Fruit fly (Drosophila melanogaster) whole organism, prepupa: ENCODE results near the gene Had1.

Source experiments
- CG10631 ChIP-seq: fragments of 200-800 bp; sonication (Bioruptor generic); optimal IDR thresholded peaks from 2 replicates; lab custom pipeline; 2016; ENCODE audit warnings: missing biosample characterization, missing genetic modification characterization
- CG11294 ChIP-seq: fragments of 200-800 bp; sonication (Bioruptor generic); IDR thresholded peaks from 2 replicates; pipeline ENCODE4 v1.3.6; 2022; ENCODE audit warnings: missing biosample characterization, missing genetic modification characterization
- CG11902 ChIP-seq: fragments of 200-800 bp; sonication (Bioruptor generic); optimal IDR thresholded peaks from 3 replicates; lab custom pipeline; 2016; ENCODE audit warnings: missing biosample characterization, missing genetic modification characterization
- CG15336 ChIP-seq: fragments of 200-800 bp; sonication (Bioruptor generic); IDR thresholded peaks from 2 replicates; pipeline ENCODE4 v1.3.6; 2022; ENCODE audit warnings: missing biosample characterization, missing genetic modification characterization
- CG1621 ChIP-seq: fragments of 200-800 bp; sonication (Bioruptor generic); optimal IDR thresholded peaks from 3 replicates; lab custom pipeline; 2018; ENCODE audit warnings: missing biosample characterization, mild to moderate bottlenecking, missing genetic modification characterization
- CG3032 ChIP-seq: fragments of 200-800 bp; optimal IDR thresholded peaks from 2 replicates; lab custom pipeline; 2019; ENCODE audit warnings: missing biosample characterization, mild to moderate bottlenecking, missing genetic modification characterization, moderate library complexity
- CG32006 ChIP-seq: fragments of 200-800 bp; sonication (Bioruptor generic); optimal IDR thresholded peaks from 3 replicates; lab custom pipeline; 2017; ENCODE audit warnings: missing biosample characterization, mild to moderate bottlenecking, missing genetic modification characterization
- CG3919 ChIP-seq: fragments of 200-800 bp; sonication (Bioruptor generic); optimal IDR thresholded peaks from 3 replicates; lab custom pipeline; 2016; ENCODE audit warnings: missing biosample characterization, missing genetic modification characterization
- CG6163 ChIP-seq: fragments of 200-800 bp; sonication (Bioruptor generic); IDR thresholded peaks from 3 replicates; pipeline ENCODE4 v1.3.6; 2022; ENCODE audit warnings: missing biosample characterization, missing genetic modification characterization
- CG6792 ChIP-seq: fragments of 200-800 bp; sonication (Bioruptor generic); optimal IDR thresholded peaks from 3 replicates; lab custom pipeline; 2016; ENCODE audit warnings: missing biosample characterization, missing genetic modification characterization
- CG6808 ChIP-seq: fragments of 200-800 bp; sonication (Bioruptor generic); optimal IDR thresholded peaks from 3 replicates; lab custom pipeline; 2017; ENCODE audit warnings: missing biosample characterization, missing genetic modification characterization, mild to moderate bottlenecking, moderate library complexity, missing genetic modification reagents
- CG6854 ChIP-seq: fragments of 200-800 bp; sonication (Bioruptor generic); optimal IDR thresholded peaks from 2 replicates; lab custom pipeline; 2017; ENCODE audit warnings: missing biosample characterization, mild to moderate bottlenecking, missing genetic modification characterization
- CG8119 ChIP-seq: fragments of 200-800 bp; sonication (Bioruptor generic); IDR thresholded peaks from 3 replicates; pipeline ENCODE4 v1.3.6; 2022; ENCODE audit warnings: missing biosample characterization, missing genetic modification characterization
- CG8319 ChIP-seq: fragments of 200-800 bp; sonication (Bioruptor generic); optimal IDR thresholded peaks from 3 replicates; lab custom pipeline; 2016; ENCODE audit warnings: missing biosample characterization, missing genetic modification characterization
- CG8632 ChIP-seq: fragments of 200-800 bp; sonication (Bioruptor generic); optimal IDR thresholded peaks from 3 replicates; lab custom pipeline; 2016; ENCODE audit warnings: missing biosample characterization, missing genetic modification characterization
- CG9139 ChIP-seq: fragments of 200-800 bp; sonication (Bioruptor generic); optimal IDR thresholded peaks from 3 replicates; lab custom pipeline; 2017; ENCODE audit warnings: missing biosample characterization, mild to moderate bottlenecking, missing genetic modification characterization
- Eip78C ChIP-seq: fragments of 200-800 bp; sonication (Bioruptor generic); peaks from one replicate; lab custom pipeline; 2016; ENCODE audit warnings: missing biosample characterization, missing genetic modification characterization
- Ets21C ChIP-seq: fragments of 200-800 bp; sonication (Bioruptor generic); optimal IDR thresholded peaks from 3 replicates; lab custom pipeline; 2016; ENCODE audit warnings: missing biosample characterization, missing genetic modification characterization
- Ets96B ChIP-seq: fragments of 200-800 bp; optimal IDR thresholded peaks from 2 replicates; lab custom pipeline; 2019; ENCODE audit warnings: missing biosample characterization, mild to moderate bottlenecking, missing genetic modification characterization, moderate library complexity
- Hr38 ChIP-seq: sonication (Bioruptor generic); optimal IDR thresholded peaks from 2 replicates; lab custom pipeline; 2016; ENCODE audit warnings: missing biosample characterization, missing genetic modification characterization
- Hr4 ChIP-seq: fragments of 200-800 bp; sonication (Bioruptor generic); optimal IDR thresholded peaks from 3 replicates; lab custom pipeline; 2016; ENCODE audit warnings: missing biosample characterization, missing genetic modification characterization
- Lpt ChIP-seq: fragments of 200-800 bp; sonication (Bioruptor generic); optimal IDR thresholded peaks from 3 replicates; lab custom pipeline; 2016; ENCODE audit warnings: missing biosample characterization, missing genetic modification characterization
- OdsH ChIP-seq: fragments of 200-800 bp; sonication (Bioruptor generic); optimal IDR thresholded peaks from 3 replicates; lab custom pipeline; 2016; ENCODE audit warnings: missing biosample characterization, missing genetic modification characterization
- Sox14 ChIP-seq: fragments of 200-800 bp; sonication (Bioruptor generic); optimal IDR thresholded peaks from 3 replicates; lab custom pipeline; 2016; ENCODE audit warnings: missing biosample characterization, missing genetic modification characterization
- Sox15 ChIP-seq: fragments of 200-800 bp; sonication (Bioruptor generic); optimal IDR thresholded peaks from 3 replicates; lab custom pipeline; 2016; ENCODE audit warnings: missing biosample characterization, missing genetic modification characterization
- achi ChIP-seq: fragments of 200-800 bp; sonication (Bioruptor generic); optimal IDR thresholded peaks from 3 replicates; lab custom pipeline; 2016; ENCODE audit warnings: missing biosample characterization, missing genetic modification characterization
- cyc ChIP-seq: fragments of 200-800 bp; sonication (Bioruptor generic); optimal IDR thresholded peaks from 3 replicates; lab custom pipeline; 2016; ENCODE audit warnings: missing biosample characterization, missing genetic modification characterization
- dsx ChIP-seq: fragments of 200-800 bp; optimal IDR thresholded peaks from 3 replicates; lab custom pipeline; 2019; ENCODE audit warnings: missing biosample characterization, mild to moderate bottlenecking, missing genetic modification characterization, moderate library complexity; ENCODE audit not compliant: poor library complexity, severe bottlenecking
- eg ChIP-seq: fragments of 200-800 bp; sonication (Bioruptor generic); IDR thresholded peaks from 3 replicates; pipeline ENCODE4 v1.3.6; 2022; ENCODE audit warnings: missing biosample characterization, missing genetic modification characterization
- esn ChIP-seq: fragments of 200-800 bp; sonication (Bioruptor generic); optimal IDR thresholded peaks from 2 replicates; lab custom pipeline; 2016; ENCODE audit warnings: missing biosample characterization, mild to moderate bottlenecking, missing genetic modification characterization, moderate library complexity
- fd85E ChIP-seq: fragments of 200-800 bp; sonication (Bioruptor generic); optimal IDR thresholded peaks from 3 replicates; lab custom pipeline; 2016; ENCODE audit warnings: missing biosample characterization, missing genetic modification characterization
- lz ChIP-seq: fragments of 200-800 bp; sonication (Bioruptor generic); optimal IDR thresholded peaks from 3 replicates; lab custom pipeline; 2016; ENCODE audit warnings: missing biosample characterization, missing genetic modification characterization
- spab ChIP-seq: fragments of 200-800 bp; sonication (Bioruptor generic); optimal IDR thresholded peaks from 2 replicates; lab custom pipeline; 2017; ENCODE audit warnings: missing biosample characterization, mild to moderate bottlenecking, missing genetic modification characterization, missing genetic modification reagents
- ss ChIP-seq, 2 experiments: fragments of 200-800 bp; sonication (Bioruptor generic); optimal IDR thresholded peaks; 2 replicates in 1 of 2; 3 replicates in 1 of 2; lab custom pipeline; 2017 to 2018; ENCODE audit warnings: mild to moderate bottlenecking in 2 of 2, missing biosample characterization in 2 of 2, missing genetic modification characterization in 2 of 2, moderate library complexity in 1 of 2
- svp ChIP-seq: fragments of 200-800 bp; sonication (Bioruptor generic); peaks from one replicate; lab custom pipeline; 2016; ENCODE audit warnings: missing biosample characterization, missing genetic modification characterization
- topi ChIP-seq: fragments of 200-800 bp; sonication (Bioruptor generic); optimal IDR thresholded peaks from 3 replicates; lab custom pipeline; 2016; ENCODE audit warnings: missing biosample characterization, missing genetic modification characterization
- vri ChIP-seq: fragments of 200-800 bp; sonication (Bioruptor generic); optimal IDR thresholded peaks from 3 replicates; lab custom pipeline; 2016; ENCODE audit warnings: missing biosample characterization, mild to moderate bottlenecking, missing genetic modification characterization

The Had1 gene

dm6 chrX:16323536-16323935 is 15.1 kb upstream of the Had1 start:
- TF ChIP-seq ss (GFP tag; optimal IDR thresholded peaks at IDR 0.05; lab: Kevin White, UChicago) (no peak), Sox14 (no peak), svp (no peak), CG9139 (GFP tag; lab: Kevin White, UChicago) (no peak), Eip78C (GFP tag; lab: Kevin White, UChicago) (peak; percentile 19), vri (GFP tag; lab: Kevin White, UChicago) (no peak), eg (GFP tag; lab: Robert Waterston, UW) (no peak), CG11902 (GFP tag; lab: Kevin White, UChicago) (no peak), CG3919 (GFP tag; lab: Kevin White, UChicago) (no peak)

- TF ChIP-seq CG1621 (peak; percentile 32), svp (no peak), Sox14 (peak; percentile 48)
These were observed 14.6 kb upstream of the Had1 start, which contains the start of the genes CG9917 and CG32579 for dm6 chrX:16323063-16323462. Gene CG9917 (minus strand): TSS chrX:16323231. Gene CG32579 (plus strand): TSS chrX:16323286.

- TF ChIP-seq eg (GFP tag; lab: Robert Waterston, UW) (no peak), CG11902 (GFP tag; lab: Kevin White, UChicago) (no peak), CG3032 (no peak), Ets96B (tag; lab: Kevin White, UChicago) (no peak), cyc (GFP tag; lab: Kevin White, UChicago) (no peak), fd85E (no peak), CG10631 (GFP tag; lab: Kevin White, UChicago) (no peak), Lpt (GFP tag; lab: Kevin White, UChicago) (no peak), CG8632 (GFP tag; lab: Kevin White, UChicago) (no peak), CG15336 (GFP tag; lab: Robert Waterston, UW) (no peak), CG8119 (GFP tag; lab: Robert Waterston, UW) (no peak), ss (GFP tag; optimal IDR thresholded peaks at IDR 0.05; lab: Kevin White, UChicago) (no peak), spab (GFP tag; lab: Kevin White, UChicago) (no peak), Ets21C (GFP tag; lab: Kevin White, UChicago) (no peak), OdsH (GFP tag; lab: Kevin White, UChicago) (no peak), Hr38 (GFP tag; lab: Kevin White, UChicago) (no peak), CG11294 (GFP tag; lab: Robert Waterston, UW) (no peak), Hr4 (GFP tag; lab: Kevin White, UChicago) (no peak)
- TF ChIP-seq, all 60 proteins: peak for 0
These were observed 12.6 kb upstream of the Had1 start for dm6 chrX:16321037-16321436.

- TF ChIP-seq CG6854 (GFP tag; lab: Kevin White, UChicago), result peak; percentile 12
- TF ChIP-seq CG6163 (GFP tag; lab: Robert Waterston, UW), result peak; percentile 64; the same call in 1 of the 3 replicates
- peak; percentile 17 for TF ChIP-seq Sox14
- no peak for TF ChIP-seq spab (GFP tag; lab: Kevin White, UChicago)
- TF ChIP-seq CG6808 (GFP tag; lab: Kevin White, UChicago), result peak; percentile 33
- TF ChIP-seq cyc (GFP tag; lab: Kevin White, UChicago), result peak; percentile 11
- TF ChIP-seq achi (GFP tag; lab: Kevin White, UChicago), result peak; percentile 27
- TF ChIP-seq CG1621, result peak; percentile 52
- no peak for TF ChIP-seq dsx (GFP tag; lab: Kevin White, UChicago)
- peak; percentile 76 for TF ChIP-seq Eip78C (GFP tag; lab: Kevin White, UChicago)
- peak; percentile 16 for TF ChIP-seq CG15336 (GFP tag; lab: Robert Waterston, UW)
- TF ChIP-seq CG32006 (GFP tag; lab: Kevin White, UChicago), result no peak
- TF ChIP-seq Lpt (GFP tag; lab: Kevin White, UChicago), result peak; percentile 2
- peak; percentile 88 for TF ChIP-seq vri (GFP tag; lab: Kevin White, UChicago)
- peak; percentile 22; the same call in 1 of the 2 replicates for TF ChIP-seq CG11294 (GFP tag; lab: Robert Waterston, UW)
- TF ChIP-seq Sox15, result peak; percentile 20
- TF ChIP-seq topi (GFP tag; lab: Kevin White, UChicago), result peak; percentile 32
- TF ChIP-seq CG11902 (GFP tag; lab: Kevin White, UChicago), result peak; percentile 13
- no peak for TF ChIP-seq esn (GFP tag; lab: Kevin White, UChicago)
- TF ChIP-seq lz, result peak; percentile 43
- TF ChIP-seq CG6792 (GFP tag; lab: Kevin White, UChicago), result no peak
- TF ChIP-seq CG8319 (GFP tag; lab: Kevin White, UChicago), result no peak
These were observed 11.9 kb upstream of the Had1 start, which contains the start of gene Cyp1 for dm6 chrX:16320197-16320921. Gene Cyp1 (minus strand): TSS chrX:16320370.
